Worm (Caenorhabditis elegans) whole organism, dauer: Measurements from ENCODE around the gene mec-15.

Source experiments
- unc-62 ChIP-seq: sonication (generic microtip); optimal IDR thresholded peaks from 2 replicates; lab custom pipeline; 2017; ENCODE audit warnings: missing biosample characterization, missing genetic modification reagents, missing genetic modification characterization

The mec-15 gene

DNA sequence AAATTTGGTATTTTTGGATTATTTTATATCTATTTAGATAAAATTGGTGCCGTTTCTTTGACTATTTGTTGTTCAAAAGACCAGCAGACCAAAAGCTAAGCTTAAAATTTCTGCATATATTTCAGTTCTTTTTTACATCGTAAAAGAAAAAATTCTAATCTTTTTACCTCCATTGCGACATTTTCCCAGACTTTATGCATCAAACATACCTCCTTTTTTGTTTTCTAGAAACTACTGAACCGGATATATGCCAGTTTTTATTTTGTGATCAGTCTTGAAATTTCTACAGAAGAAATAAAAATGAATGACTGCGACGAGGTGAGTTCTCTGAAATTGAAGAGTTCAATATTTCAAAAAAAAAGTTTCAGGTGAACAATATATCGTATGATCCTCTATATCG is 44.9 kb downstream of the mec-15 start, which contains the start of gene srb-6:
srb-6 (plus strand) TSS at position 301 of the 400 bp plus-strand sequence.
- TF ChIP-seq unc-62: no peak

ce11 chrII:10192207-10192606 is 47.3 kb downstream of the mec-15 start, which contains the start of gene R05H5.7:
R05H5.7 (plus strand) TSS chrII:10192507.
- no peak for TF ChIP-seq unc-62

ce11 chrII:10189369-10189768 is 50.1 kb downstream of the mec-15 start, which contains the start of gene cdc-25.4:
cdc-25.4 (minus strand) TSS chrII:10189469.
- no peak for TF ChIP-seq unc-62

- no peak for TF ChIP-seq unc-62
These were observed 51.7 kb downstream of the mec-15 start, which contains the start of gene srd-2 for ce11 chrII:10187808-10188207. srd-2 (minus strand) TSS chrII:10187908.
